Worm (Caenorhabditis elegans) whole organism, midembryonic: ENCODE measurements around the gene snfc-5.

Source experiments
- T22C8.4 ChIP-seq: fragments of 200-800 bp; sonication (Bioruptor generic); IDR thresholded peaks from 2 replicates; pipeline ENCODE4 v1.3.6; 2022; ENCODE audit warnings: missing genetic modification characterization, missing compliant biosample characterization
- cog-1 ChIP-seq: sonication (generic microtip); optimal IDR thresholded peaks from 2 replicates; lab custom pipeline; 2016; ENCODE audit warnings: missing genetic modification characterization, missing compliant biosample characterization
- flt-1 ChIP-seq: fragments of 200-800 bp; sonication (Bioruptor generic); IDR thresholded peaks from 2 replicates; pipeline ENCODE4 v1.3.6; 2022; ENCODE audit warnings: missing genetic modification characterization, missing compliant biosample characterization
- klf-2 ChIP-seq: fragments of 200-800 bp; sonication (Bioruptor generic); conservative IDR thresholded peaks from 2 replicates; pipeline ENCODE4 v1.3.6; 2022; ENCODE audit warnings: missing genetic modification reagents, missing genetic modification characterization, missing compliant biosample characterization
- med-1 ChIP-seq: sonication (generic microtip); optimal IDR thresholded peaks from 2 replicates; lab custom pipeline; 2017; ENCODE audit warnings: missing genetic modification characterization, mild to moderate bottlenecking, missing compliant biosample characterization, antibody characterized with exemption, missing genetic modification reagents; ENCODE audit not compliant: insufficient read depth
- ref-1 ChIP-seq: fragments of 200-800 bp; sonication (Bioruptor generic); conservative IDR thresholded peaks from 2 replicates; pipeline ENCODE4 v1.3.6; 2022; ENCODE audit warnings: missing genetic modification reagents, missing genetic modification characterization, missing compliant biosample characterization
- tab-1 ChIP-seq: fragments of 200-800 bp; sonication (Bioruptor generic); IDR thresholded peaks from 2 replicates; pipeline ENCODE4 v1.3.6; 2022; ENCODE audit warnings: missing genetic modification characterization, missing compliant biosample characterization
- ztf-29 ChIP-seq: fragments of 200-800 bp; sonication (Bioruptor generic); IDR thresholded peaks from 2 replicates; pipeline ENCODE4 v1.3.6; 2022; ENCODE audit warnings: missing genetic modification reagents, missing genetic modification characterization, missing compliant biosample characterization

- TF ChIP-seq cog-1 (tag; lab: Kevin White, UChicago) (no peak), med-1 (GFP tag; lab: Kevin White, UChicago) (no peak), flt-1 (GFP tag; lab: Robert Waterston, UW) (no peak), ref-1 (no peak), T22C8.4 (no peak), klf-2 (GFP tag; lab: Robert Waterston, UW) (no peak), ztf-29 (GFP tag; lab: Robert Waterston, UW) (no peak), tab-1 (GFP tag; lab: Robert Waterston, UW) (no peak)
Measured at ce11 chrIII:4374854-4375253, 29.7 kb upstream of the snfc-5 start, which contains the start of gene pals-26.
